Worm (Caenorhabditis elegans): ENCODE results near the gene scl-19.

ce11 chrV:18719956-18720489, 11.8 kb upstream of the scl-19 start, which contains the start of gene Y17D7C.2:
- TF ChIP-seq unc-62 (GFP tag; optimal IDR thresholded peaks at IDR 0.05) (no peak), sea-2 (GFP tag; IDR thresholded peaks at IDR 0.05) (no peak), nfya-2 (GFP tag; IDR thresholded peaks at IDR 0.05) (no peak), tbp1 (GFP tag; optimal IDR thresholded peaks at IDR 0.05) (no peak), madf-8 (GFP tag; conservative IDR thresholded peaks at IDR 0.05) (no peak)
